Worm (Caenorhabditis elegans) whole organism, early embryonic: ENCODE measurements around the gene Y69A2AR.25.

ENCODE experiments used
- F13C5.2 ChIP-seq: sonication (generic microtip); optimal IDR thresholded peaks from 2 replicates; lab custom pipeline; 2017; ENCODE audit warnings: mild to moderate bottlenecking, missing genetic modification characterization, inconsistent platforms, missing compliant biosample characterization
- ama-1 ChIP-seq: fragments of 150-350 bp; optimal IDR thresholded peaks from 2 replicates; lab custom pipeline; 2014
- hmbx-1 ChIP-seq: sonication (generic microtip); optimal IDR thresholded peaks from 2 replicates; lab custom pipeline; 2016; ENCODE audit warnings: mild to moderate bottlenecking, missing genetic modification characterization, missing compliant biosample characterization
- hmg-4 ChIP-seq: fragments of 200-800 bp; sonication (Bioruptor generic); optimal IDR thresholded peaks from 2 replicates; lab custom pipeline; 2018; ENCODE audit warnings: mild to moderate bottlenecking, missing genetic modification characterization, missing compliant biosample characterization
- hnd-1 ChIP-seq: sonication (generic microtip); optimal IDR thresholded peaks from 2 replicates; lab custom pipeline; 2016; ENCODE audit warnings: missing genetic modification characterization, missing compliant biosample characterization
- scrt-1 ChIP-seq: fragments of 200-800 bp; sonication (Bioruptor generic); IDR thresholded peaks from 2 replicates; pipeline ENCODE4 v1.3.6; 2022; ENCODE audit warnings: missing genetic modification characterization, missing compliant biosample characterization

ce11 chrIV:2568267-2568666, at the start of gene Y69A2AR.25, which contains the start of gene Y69A2AR.12:
- no peak for TF ChIP-seq hmg-4 (GFP tag; lab: Kevin White, UChicago)
- TF ChIP-seq hmbx-1: no peak
- no peak for TF ChIP-seq scrt-1 (GFP tag; lab: Robert Waterston, UW)
- TF ChIP-seq ama-1 (lab: Kevin White, UChicago): no peak
- no peak for TF ChIP-seq F13C5.2 (tag; lab: Kevin White, UChicago)
- TF ChIP-seq hnd-1 (tag; lab: Kevin White, UChicago): no peak
